Fruit fly (Drosophila melanogaster) whole organism: ENCODE measurements around the gene Nplp3.

Experiments
- pan ChIP-seq: fragments of >200 bp; optimal IDR thresholded peaks from 2 replicates; lab custom pipeline; 2017
- usp ChIP-seq: fragments of >200 bp; optimal IDR thresholded peaks from 2 replicates; lab custom pipeline; 2017; ENCODE audit warnings: missing biosample characterization, missing genetic modification characterization, mixed read lengths

- TF ChIP-seq usp (GFP tag; lab: Kevin White, UChicago) (no peak), pan (lab: Kevin White, UChicago) (no peak)
Measured at dm6 chr3L:16330740-16331139, 12.9 kb downstream of the Nplp3 start, which contains the start of gene CG33060.
